Fruit fly (Drosophila melanogaster) whole organism, embryonic: ENCODE measurements around the gene Pcyt1.
A peak's percentile ranks its signal among the peaks of the same experiment; 100 is the strongest.

ENCODE experiments used
- Aef1 ChIP-seq: fragments of 200-800 bp; sonication (Bioruptor generic); IDR thresholded peaks from 3 replicates; pipeline ENCODE4 v1.3.6; 2022; ENCODE audit warnings: missing biosample characterization, missing genetic modification characterization
- Atf6 ChIP-seq: fragments of 200-800 bp; sonication (Bioruptor generic); IDR thresholded peaks from 2 replicates; pipeline ENCODE4 v1.3.6; 2022; ENCODE audit warnings: missing biosample characterization, missing genetic modification characterization
- CG10267 ChIP-seq: fragments of 200-800 bp; sonication (Bioruptor generic); optimal IDR thresholded peaks from 2 replicates; lab custom pipeline; 2018; ENCODE audit warnings: missing biosample characterization, mild to moderate bottlenecking, missing genetic modification characterization, moderate library complexity
- CG11456 ChIP-seq: fragments of 200-800 bp; sonication (Bioruptor generic); IDR thresholded peaks from 3 replicates; pipeline ENCODE4 v1.3.6; 2022; ENCODE audit warnings: missing biosample characterization, missing genetic modification characterization
- CG15601 ChIP-seq: fragments of 200-800 bp; sonication (Bioruptor generic); optimal IDR thresholded peaks from 3 replicates; lab custom pipeline; 2019; ENCODE audit warnings: missing biosample characterization, mild to moderate bottlenecking, missing genetic modification characterization, moderate library complexity
- CG1647 ChIP-seq: fragments of 200-800 bp; sonication (Bioruptor generic); optimal IDR thresholded peaks from 3 replicates; lab custom pipeline; 2016; ENCODE audit warnings: missing biosample characterization, missing genetic modification characterization
- CG16779 ChIP-seq: fragments of 200-800 bp; sonication (Bioruptor generic); IDR thresholded peaks from 2 replicates; pipeline ENCODE4 v1.3.6; 2022; ENCODE audit warnings: missing biosample characterization, missing genetic modification characterization
- CG17568 ChIP-seq: fragments of 200-800 bp; sonication (Bioruptor generic); optimal IDR thresholded peaks from 2 replicates; lab custom pipeline; 2018; ENCODE audit warnings: missing biosample characterization, mild to moderate bottlenecking, missing genetic modification characterization, moderate library complexity
- CG17829 ChIP-seq: fragments of 200-800 bp; optimal IDR thresholded peaks from 2 replicates; lab custom pipeline; 2019; ENCODE audit warnings: missing biosample characterization, mild to moderate bottlenecking, missing genetic modification characterization, moderate library complexity
- CG18619 ChIP-seq: fragments of 200-800 bp; sonication (Bioruptor generic); optimal IDR thresholded peaks from 3 replicates; lab custom pipeline; 2017; ENCODE audit warnings: missing biosample characterization, mild to moderate bottlenecking, missing genetic modification characterization
- CG2116 ChIP-seq: fragments of 200-800 bp; sonication (Bioruptor generic); optimal IDR thresholded peaks from 3 replicates; lab custom pipeline; 2018; ENCODE audit warnings: missing biosample characterization, mild to moderate bottlenecking, missing genetic modification characterization
- CG30403 ChIP-seq: fragments of 200-800 bp; sonication (Bioruptor generic); optimal IDR thresholded peaks from 3 replicates; lab custom pipeline; 2016; ENCODE audit warnings: missing biosample characterization, missing genetic modification characterization
- CG31365 ChIP-seq: fragments of 200-800 bp; sonication (Bioruptor generic); optimal IDR thresholded peaks from 2 replicates; lab custom pipeline; 2018; ENCODE audit warnings: missing biosample characterization, mild to moderate bottlenecking, missing genetic modification characterization
- CG32767 ChIP-seq: fragments of 200-800 bp; sonication (Bioruptor generic); IDR thresholded peaks from 2 replicates; pipeline ENCODE4 v1.3.6; 2022; ENCODE audit warnings: missing biosample characterization, missing genetic modification characterization
- CG33213 ChIP-seq: fragments of 200-800 bp; sonication (Bioruptor generic); optimal IDR thresholded peaks from 3 replicates; lab custom pipeline; 2016; ENCODE audit warnings: missing biosample characterization, missing genetic modification characterization
- CG34224 ChIP-seq: fragments of 200-800 bp; sonication (Bioruptor generic); IDR thresholded peaks from 3 replicates; pipeline ENCODE4 v1.3.6; 2022; ENCODE audit warnings: missing biosample characterization, missing genetic modification characterization; ENCODE audit not compliant: partially characterized antibody
- CG34376 ChIP-seq: fragments of 200-800 bp; sonication (Bioruptor generic); optimal IDR thresholded peaks from 2 replicates; lab custom pipeline; 2018; ENCODE audit warnings: missing biosample characterization, mild to moderate bottlenecking, missing genetic modification characterization
- CG3726 ChIP-seq: fragments of 200-800 bp; sonication (Bioruptor generic); IDR thresholded peaks from 3 replicates; pipeline ENCODE4, ENCODE4 v1.3.6; 2022; ENCODE audit warnings: missing biosample characterization, missing genetic modification characterization
- CG4617 ChIP-seq: fragments of 200-800 bp; sonication (Bioruptor generic); optimal IDR thresholded peaks from 3 replicates; lab custom pipeline; 2016; ENCODE audit warnings: missing biosample characterization, missing genetic modification characterization, borderline replicate concordance
- CG4854 ChIP-seq: fragments of 200-800 bp; sonication (Bioruptor generic); optimal IDR thresholded peaks from 2 replicates; lab custom pipeline; 2016; ENCODE audit warnings: missing biosample characterization, missing genetic modification characterization, inconsistent platforms
- CG5180 ChIP-seq: fragments of 200-800 bp; sonication (Bioruptor generic); optimal IDR thresholded peaks from 3 replicates; lab custom pipeline; 2017; ENCODE audit warnings: missing biosample characterization, missing genetic modification characterization, mild to moderate bottlenecking, moderate library complexity, missing genetic modification reagents
- CG6683 ChIP-seq: fragments of 200-800 bp; sonication (Bioruptor generic); optimal IDR thresholded peaks from 2 replicates; lab custom pipeline; 2017; ENCODE audit warnings: missing biosample characterization, mild to moderate bottlenecking, missing genetic modification characterization, missing genetic modification reagents
- CG8388 ChIP-seq: fragments of 200-800 bp; sonication (Bioruptor generic); optimal IDR thresholded peaks from 2 replicates; lab custom pipeline; 2019; ENCODE audit warnings: missing biosample characterization, mild to moderate bottlenecking, missing genetic modification characterization, moderate library complexity
- CTCF ChIP-seq: fragments of 200-800 bp; sonication (Bioruptor generic); optimal IDR thresholded peaks from 2 replicates; lab custom pipeline; 2017; ENCODE audit warnings: missing biosample characterization, mild to moderate bottlenecking, missing genetic modification characterization, moderate library complexity
- Doc3 ChIP-seq: fragments of 200-800 bp; sonication (Bioruptor generic); IDR thresholded peaks from 3 replicates; pipeline ENCODE4 v1.3.6; 2022; ENCODE audit warnings: missing biosample characterization, missing genetic modification characterization; ENCODE audit not compliant: partially characterized antibody
- Dref ChIP-seq: fragments of 200-800 bp; sonication (Bioruptor generic); IDR thresholded peaks from 2 replicates; pipeline ENCODE4 v1.3.6; 2022; ENCODE audit warnings: missing biosample characterization, missing genetic modification characterization
- Drgx ChIP-seq: fragments of 200-800 bp; sonication (Bioruptor generic); IDR thresholded peaks from 2 replicates; pipeline ENCODE4 v1.3.6; 2022; ENCODE audit warnings: missing biosample characterization, missing genetic modification characterization
- HmgD ChIP-seq: fragments of 200-800 bp; sonication (Bioruptor generic); optimal IDR thresholded peaks from 3 replicates; lab custom pipeline; 2016; ENCODE audit warnings: missing biosample characterization, missing genetic modification characterization
- Hmr ChIP-seq: fragments of 200-800 bp; sonication (Bioruptor generic); optimal IDR thresholded peaks from 3 replicates; lab custom pipeline; 2017; ENCODE audit warnings: mild to moderate bottlenecking, missing biosample characterization, missing genetic modification reagents, missing genetic modification characterization
- Hr51 ChIP-seq, 2 experiments: fragments of 200-800 bp; sonication (Bioruptor generic); optimal IDR thresholded peaks; 2 replicates in 1 of 2; 3 replicates in 1 of 2; lab custom pipeline; 2016 to 2018; ENCODE audit warnings: missing biosample characterization in 2 of 2, missing genetic modification characterization in 2 of 2, mild to moderate bottlenecking in 1 of 2, moderate library complexity in 1 of 2
- Nf-YA ChIP-seq: fragments of 200-800 bp; sonication (Bioruptor generic); IDR thresholded peaks from 2 replicates; pipeline ENCODE4 v1.3.6; 2022; ENCODE audit warnings: missing biosample characterization, missing genetic modification characterization
- Oli ChIP-seq: fragments of 200-800 bp; sonication (Bioruptor generic); optimal IDR thresholded peaks from 2 replicates; lab custom pipeline; 2018; ENCODE audit warnings: missing biosample characterization, mild to moderate bottlenecking, missing genetic modification characterization, moderate library complexity
- Scr ChIP-seq: fragments of 200-800 bp; sonication (Bioruptor generic); IDR thresholded peaks from 2 replicates; pipeline ENCODE4 v1.3.6; 2022; ENCODE audit warnings: missing biosample characterization, missing genetic modification characterization; ENCODE audit not compliant: partially characterized antibody
- Sry-δ ChIP-seq: fragments of 200-800 bp; sonication (Bioruptor generic); optimal IDR thresholded peaks from 2 replicates; lab custom pipeline; 2016; ENCODE audit warnings: missing biosample characterization, missing genetic modification characterization
- amos ChIP-seq: fragments of 200-800 bp; sonication (Bioruptor generic); IDR thresholded peaks from 2 replicates; pipeline ENCODE4 v1.3.6; 2022; ENCODE audit warnings: missing biosample characterization, missing genetic modification characterization; ENCODE audit not compliant: partially characterized antibody
- btn ChIP-seq: fragments of 200-800 bp; sonication (Bioruptor generic); optimal IDR thresholded peaks from 2 replicates; lab custom pipeline; 2016; ENCODE audit warnings: missing biosample characterization, missing genetic modification characterization
- da ChIP-seq: fragments of 200-800 bp; sonication (Bioruptor generic); optimal IDR thresholded peaks from 2 replicates; lab custom pipeline; 2016; ENCODE audit warnings: missing biosample characterization, missing genetic modification characterization
- fd64A ChIP-seq: fragments of 200-800 bp; sonication (Bioruptor generic); optimal IDR thresholded peaks from 3 replicates; lab custom pipeline; 2018; ENCODE audit warnings: missing biosample characterization, mild to moderate bottlenecking, missing genetic modification characterization
- gem ChIP-seq: fragments of 200-800 bp; sonication (Bioruptor generic); optimal IDR thresholded peaks from 2 replicates; lab custom pipeline; 2019; ENCODE audit warnings: missing biosample characterization, mild to moderate bottlenecking, missing genetic modification characterization, moderate library complexity
- grau ChIP-seq: fragments of 200-800 bp; optimal IDR thresholded peaks from 3 replicates; lab custom pipeline; 2019; ENCODE audit warnings: missing biosample characterization, mild to moderate bottlenecking, missing genetic modification characterization, moderate library complexity
- gsb-n ChIP-seq: fragments of 200-800 bp; sonication (Bioruptor generic); optimal IDR thresholded peaks from 3 replicates; lab custom pipeline; 2018; ENCODE audit warnings: missing biosample characterization, mild to moderate bottlenecking, missing genetic modification characterization
- jigr1 ChIP-seq: fragments of 200-800 bp; sonication (Bioruptor generic); IDR thresholded peaks from 3 replicates; pipeline ENCODE4 v1.3.6; 2022; ENCODE audit warnings: missing biosample characterization, missing genetic modification characterization
- jumu ChIP-seq: fragments of 200-800 bp; sonication (Bioruptor generic); optimal IDR thresholded peaks from 3 replicates; lab custom pipeline; 2016; ENCODE audit warnings: missing biosample characterization, missing genetic modification characterization
- mld ChIP-seq: fragments of 200-800 bp; sonication (Bioruptor generic); IDR thresholded peaks from 3 replicates; pipeline ENCODE4 v1.3.6; 2022; ENCODE audit warnings: missing biosample characterization, missing genetic modification characterization; ENCODE audit not compliant: partially characterized antibody
- pzg ChIP-seq: fragments of 200-800 bp; sonication (Bioruptor generic); optimal IDR thresholded peaks from 3 replicates; lab custom pipeline; 2018; ENCODE audit warnings: missing biosample characterization, mild to moderate bottlenecking, missing genetic modification characterization, moderate library complexity
- sna ChIP-seq: fragments of 200-800 bp; sonication (Bioruptor generic); IDR thresholded peaks from 2 replicates; pipeline ENCODE4 v1.3.6; 2022; ENCODE audit warnings: missing biosample characterization, missing genetic modification characterization; ENCODE audit not compliant: partially characterized antibody
- ssp ChIP-seq: fragments of 200-800 bp; sonication (Bioruptor generic); IDR thresholded peaks from 2 replicates; pipeline ENCODE4 v1.3.6; 2022; ENCODE audit warnings: missing biosample characterization, missing genetic modification characterization
- tll ChIP-seq, 2 experiments: fragments of 200-800 bp in 1 of 2; fragments of >200 bp in 1 of 2; sonication (Bioruptor generic) in 1 of 2; optimal IDR thresholded peaks; 2 replicates each; lab custom pipeline; 2017 to 2019; ENCODE audit warnings: missing biosample characterization in 2 of 2, missing genetic modification characterization in 2 of 2, mild to moderate bottlenecking in 1 of 2, moderate library complexity in 1 of 2
- ttk ChIP-seq: fragments of 200-800 bp; sonication (Bioruptor generic); IDR thresholded peaks from 2 replicates; pipeline ENCODE4 v2.1.2; 2022; ENCODE audit warnings: missing biosample characterization, missing genetic modification characterization

Gene Pcyt1

dm6 chr3L:1545693-1546329 lies at the start of gene Pcyt1, which contains the start of gene CG32313 (continued):
- peak; percentile 32 for TF ChIP-seq CG33213 (GFP tag; lab: Kevin White, UChicago)
- TF ChIP-seq Atf6 (GFP tag; lab: Robert Waterston, UW) = 0 out of 2 replicates have a peak, but pooled peaks have one; percentile 22
- TF ChIP-seq Nf-YA = no peak
- no peak; the same call in 2 of the 3 replicates for TF ChIP-seq jigr1 (GFP tag; lab: Robert Waterston, UW)
- no peak for TF ChIP-seq CG16779 (GFP tag; lab: Robert Waterston, UW)
- TF ChIP-seq Drgx (GFP tag; lab: Robert Waterston, UW) = no peak
- peak; percentile 55 for TF ChIP-seq Hmr (GFP tag; lab: Kevin White, UChicago)
- TF ChIP-seq CG34376 = peak; percentile 30
- no peak for TF ChIP-seq CG32767 (GFP tag; lab: Robert Waterston, UW)
- no peak for TF ChIP-seq ssp (GFP tag; lab: Robert Waterston, UW)
- TF ChIP-seq CG2116 (GFP tag; lab: Kevin White, UChicago) = peak; percentile 86
- no peak for TF ChIP-seq CTCF (GFP tag; lab: Kevin White, UChicago)
- TF ChIP-seq gem (tag; lab: Kevin White, UChicago) = peak; percentile 3
- no peak for TF ChIP-seq CG18619 (GFP tag; lab: Kevin White, UChicago)
- no peak for TF ChIP-seq CG1647
- no peak for TF ChIP-seq CG3726
- TF ChIP-seq amos (GFP tag; lab: Robert Waterston, UW) = peak; percentile 94
- TF ChIP-seq CG15601 = peak; percentile 25
- peak; percentile 39 for TF ChIP-seq grau (tag; lab: Kevin White, UChicago)
- TF ChIP-seq Oli (tag; lab: Kevin White, UChicago) = no peak
- TF ChIP-seq CG17829 (tag; lab: Kevin White, UChicago) = peak; percentile 6
- TF ChIP-seq btn (GFP tag; lab: Kevin White, UChicago) = no peak
- TF ChIP-seq CG34224 (GFP tag; lab: Robert Waterston, UW) = peak; percentile 87
- TF ChIP-seq da = no peak
- peak; percentile 11 for TF ChIP-seq gsb-n (tag; lab: Kevin White, UChicago)
- peak; percentile 82 for TF ChIP-seq sna (GFP tag; lab: Robert Waterston, UW)
- peak; percentile 45 for TF ChIP-seq CG10267 (tag; lab: Kevin White, UChicago)
- TF ChIP-seq CG31365 (tag; lab: Kevin White, UChicago) = no peak
- TF ChIP-seq Scr (GFP tag; lab: Robert Waterston, UW) = peak; percentile 86
- peak; percentile 27 for TF ChIP-seq CG5180
- no peak for TF ChIP-seq CG6683 (GFP tag; lab: Kevin White, UChicago)
- TF ChIP-seq CG30403 = no peak
- TF ChIP-seq pzg (GFP tag; lab: Kevin White, UChicago) = peak; percentile 90
- TF ChIP-seq fd64A = no peak
- TF ChIP-seq mld (GFP tag; lab: Robert Waterston, UW) = peak; percentile 80; the same call in 1 of the 3 replicates
- TF ChIP-seq CG17568 (GFP tag; lab: Kevin White, UChicago) = peak; percentile 67
- TF ChIP-seq Aef1 (GFP tag; lab: Robert Waterston, UW) = no peak
- TF ChIP-seq CG8388 (GFP tag; lab: Kevin White, UChicago) = no peak
- TF ChIP-seq Hr51 (GFP tag; optimal IDR thresholded peaks at IDR 0.05; lab: Kevin White, UChicago) = no peak
- TF ChIP-seq Doc3 (GFP tag; lab: Robert Waterston, UW) = peak; percentile 81
- TF ChIP-seq CG4617 = peak; percentile 68
- TF ChIP-seq ttk (GFP tag; lab: Robert Waterston, UW) = no peak
- no peak for TF ChIP-seq CG11456
- TF ChIP-seq jumu (GFP tag; lab: Kevin White, UChicago) = peak; percentile 33
- TF ChIP-seq HmgD (GFP tag; lab: Kevin White, UChicago) = peak; percentile 49
- TF ChIP-seq tll (GFP tag; optimal IDR thresholded peaks at IDR 0.05; lab: Kevin White, UChicago) = no peak
- TF ChIP-seq Dref (GFP tag; lab: Robert Waterston, UW) = peak; percentile 97
- TF ChIP-seq Sry-δ = peak; percentile 96
- no peak for TF ChIP-seq CG4854
